Worm (Caenorhabditis elegans): ENCODE measurements around the gene Y116A8C.40.

The Y116A8C.40 gene

DNA sequence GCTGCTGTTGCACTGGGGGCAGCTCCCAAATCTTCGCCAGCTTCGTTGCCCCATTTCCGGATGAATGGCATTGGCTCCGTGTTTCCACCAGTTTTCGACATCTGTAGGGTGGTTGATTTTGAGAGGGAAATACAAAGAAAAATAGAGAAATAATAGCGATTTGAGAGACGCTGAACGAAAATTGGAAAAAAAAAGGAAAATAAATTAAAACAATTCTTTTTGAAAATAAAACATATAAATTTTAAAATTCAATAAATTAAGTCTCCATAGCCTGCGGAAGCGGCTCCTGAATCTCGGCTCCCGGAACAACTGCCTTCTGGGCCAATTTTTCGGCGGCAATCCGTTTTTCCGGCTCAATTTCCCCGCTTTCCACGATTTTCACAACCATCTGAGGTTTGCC, 39.9 kb downstream of the Y116A8C.40 start, which contains the start of gene sfa-1:
Gene sfa-1 (minus strand): TSS at position 101 of the 400 bp plus-strand sequence.
- TF ChIP-seq him-1 (tag; optimal IDR thresholded peaks at IDR 0.05) (no peak), dao-5 (tag; optimal IDR thresholded peaks at IDR 0.05) (no peak), W03F9.2 (tag; optimal IDR thresholded peaks at IDR 0.05) (no peak)

DNA sequence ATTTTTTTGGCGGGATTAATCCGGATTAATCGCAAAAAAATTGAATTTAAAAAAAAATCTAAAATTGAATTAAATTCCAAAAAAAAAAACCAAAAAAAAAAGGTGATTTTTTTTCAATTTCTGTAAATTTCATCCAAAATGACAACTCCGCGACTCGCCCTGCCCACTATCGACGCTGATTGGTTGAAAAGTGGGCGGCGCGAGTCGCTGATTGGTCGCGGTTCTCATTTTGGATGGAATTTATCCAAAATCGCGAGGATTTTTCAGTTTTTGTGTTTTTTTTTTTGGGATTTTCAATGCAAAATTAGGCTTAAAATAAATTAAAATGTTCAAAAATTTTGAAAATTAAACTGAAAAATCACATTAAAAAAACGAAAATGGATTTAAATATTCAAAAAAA, 41.3 kb downstream of the Y116A8C.40 start:
- TF ChIP-seq him-1 (tag; optimal IDR thresholded peaks at IDR 0.05) (no peak), W03F9.2 (tag; optimal IDR thresholded peaks at IDR 0.05) (no peak), dao-5 (tag; optimal IDR thresholded peaks at IDR 0.05) (no peak)

DNA sequence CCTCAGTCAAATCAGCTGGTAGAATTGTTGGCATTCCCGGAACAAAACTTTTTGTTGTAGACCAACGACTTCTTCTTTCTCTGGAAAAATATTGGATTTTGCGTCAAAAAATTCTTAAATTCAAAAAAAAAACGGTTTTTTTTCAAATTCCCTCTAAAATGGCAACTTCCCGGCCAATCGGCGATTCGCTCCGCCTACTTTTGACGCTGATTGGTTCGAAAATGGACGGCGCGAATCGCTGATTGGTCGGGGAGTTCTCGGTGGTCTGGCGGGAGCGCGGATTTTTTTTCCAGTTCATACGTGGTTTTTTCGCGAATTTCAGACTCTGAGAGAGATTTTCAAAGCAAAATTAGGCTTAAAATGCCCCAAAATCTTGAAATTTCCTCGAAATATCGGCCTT, 42.0 kb downstream of the Y116A8C.40 start:
- TF ChIP-seq him-1 (tag; optimal IDR thresholded peaks at IDR 0.05), result no peak
- TF ChIP-seq W03F9.2 (tag; optimal IDR thresholded peaks at IDR 0.05), result no peak
- no peak for TF ChIP-seq dao-5 (tag; optimal IDR thresholded peaks at IDR 0.05)

DNA sequence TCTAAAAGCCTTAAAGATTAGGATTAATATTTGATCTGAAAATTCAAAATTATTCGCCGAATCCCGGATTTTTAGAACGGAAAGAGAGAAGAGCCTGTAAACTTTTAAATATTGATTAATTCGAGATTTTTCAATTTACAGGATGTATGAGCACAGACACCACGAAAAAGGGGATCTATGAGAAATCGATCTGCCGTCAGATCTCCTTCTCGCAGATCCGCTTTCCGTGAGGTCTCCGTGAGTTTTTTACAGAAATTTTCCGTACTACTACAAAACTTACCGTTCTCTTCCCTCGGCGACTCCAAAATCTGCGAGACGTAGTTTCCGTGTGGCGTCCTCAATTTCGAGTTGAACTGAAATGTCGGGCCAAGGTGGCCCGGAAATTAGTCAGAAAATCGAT, 42.6 kb downstream of the Y116A8C.40 start:
- TF ChIP-seq W03F9.2 (tag; optimal IDR thresholded peaks at IDR 0.05) (no peak), dao-5 (tag; optimal IDR thresholded peaks at IDR 0.05) (no peak), him-1 (tag; optimal IDR thresholded peaks at IDR 0.05) (no peak)

DNA sequence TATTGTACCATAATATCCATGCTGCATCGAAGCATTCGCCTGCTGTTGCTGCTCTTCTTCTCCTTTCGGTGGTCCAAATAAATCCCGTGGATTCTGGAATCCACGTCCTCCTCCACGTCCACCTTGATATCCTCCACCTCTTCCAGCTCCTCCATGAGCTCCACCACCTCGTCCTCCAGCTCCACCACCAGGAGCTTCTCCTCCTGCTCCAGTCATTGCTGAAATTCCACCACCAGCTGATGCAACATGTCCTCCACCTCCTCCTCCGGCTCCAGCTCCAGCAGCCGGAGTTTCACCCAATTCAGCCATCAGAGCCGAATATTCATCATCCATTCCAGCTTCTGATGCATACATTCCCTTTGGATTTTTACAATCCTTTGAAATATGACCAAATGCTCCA, 45.2 kb downstream of the Y116A8C.40 start:
- TF ChIP-seq him-1 (tag; optimal IDR thresholded peaks at IDR 0.05) (no peak), W03F9.2 (tag; optimal IDR thresholded peaks at IDR 0.05) (no peak), dao-5 (tag; optimal IDR thresholded peaks at IDR 0.05) (no peak)

DNA sequence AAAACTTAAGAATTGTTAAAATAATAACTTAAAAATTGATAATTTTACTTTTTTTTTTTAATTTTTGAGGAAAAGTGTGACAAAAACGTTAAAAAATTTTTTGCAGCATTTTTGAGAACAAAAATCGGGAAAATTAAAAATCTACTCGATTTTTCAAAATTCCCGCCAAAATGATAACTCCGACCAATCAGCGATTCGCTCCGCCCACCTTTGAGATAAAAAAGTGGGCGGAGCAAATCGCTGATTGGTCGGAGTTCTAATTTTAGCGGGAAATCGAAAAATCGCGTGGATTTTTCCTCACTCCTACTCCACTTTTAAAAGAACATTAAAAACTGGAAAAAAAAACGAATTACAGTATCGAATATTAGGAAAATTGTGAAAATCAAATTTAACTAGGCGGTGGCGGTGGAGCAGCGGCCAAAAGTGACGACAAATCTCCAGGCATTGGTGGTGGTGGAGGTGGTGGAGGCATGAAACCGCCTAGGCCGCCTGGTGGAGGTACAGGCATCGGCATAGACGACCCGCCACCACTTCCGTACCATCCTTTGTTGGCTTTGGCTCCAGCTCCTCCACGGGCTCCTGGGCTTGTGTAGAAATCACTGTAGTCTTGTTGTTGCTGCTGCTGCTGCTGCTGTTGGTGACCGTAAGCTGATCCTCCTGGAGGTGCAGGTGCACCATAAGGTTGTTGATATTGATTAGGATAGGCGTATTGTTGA, 46.5 kb downstream of the Y116A8C.40 start:
- TF ChIP-seq W03F9.2 (tag; optimal IDR thresholded peaks at IDR 0.05) (no peak), him-1 (tag; optimal IDR thresholded peaks at IDR 0.05) (no peak), dao-5 (tag; optimal IDR thresholded peaks at IDR 0.05) (no peak)

DNA sequence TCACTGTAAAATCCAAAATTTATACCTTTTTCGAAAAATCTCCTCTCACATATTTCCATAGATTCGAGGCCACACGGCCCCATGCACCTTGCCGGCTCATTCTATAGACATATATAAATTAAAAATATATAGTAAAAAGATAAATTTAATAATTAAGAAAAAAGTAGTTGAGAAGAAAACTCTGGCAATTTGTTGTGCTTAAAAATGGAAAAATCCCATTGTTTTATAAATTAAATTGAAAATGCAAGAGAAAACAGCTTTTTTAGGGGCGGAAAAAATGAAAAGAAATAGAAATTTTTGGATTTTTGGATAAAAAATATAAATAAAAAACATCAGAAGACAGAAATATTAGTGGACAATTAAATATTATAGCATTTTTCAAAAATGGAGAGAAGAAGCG, 47.2 kb downstream of the Y116A8C.40 start, which contains the start of gene Y116A8C.30:
Gene Y116A8C.30 (minus strand): TSS at position 101 of the 400 bp plus-strand sequence.
- no peak for TF ChIP-seq W03F9.2 (tag; optimal IDR thresholded peaks at IDR 0.05)
- TF ChIP-seq dao-5 (tag; optimal IDR thresholded peaks at IDR 0.05), result no peak
- TF ChIP-seq him-1 (tag; optimal IDR thresholded peaks at IDR 0.05), result no peak

DNA sequence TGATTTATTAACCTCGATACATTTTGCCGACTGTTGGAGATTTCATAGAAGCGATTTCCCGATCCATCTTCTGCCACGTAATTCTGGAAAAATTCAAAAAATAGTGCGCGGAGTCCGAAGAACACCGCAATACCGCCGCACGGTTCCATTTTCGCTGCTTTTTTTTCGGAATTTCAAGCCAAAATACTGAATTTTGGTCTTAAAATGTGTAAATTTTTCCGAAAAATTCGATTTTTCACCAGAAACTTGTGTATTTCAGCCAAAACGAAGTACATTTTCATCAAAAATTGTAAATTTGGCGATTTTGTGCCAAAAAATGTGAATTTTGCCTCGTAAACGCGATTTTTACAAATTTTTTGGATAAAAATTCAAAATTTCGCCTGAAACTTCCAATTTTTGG, 47.7 kb downstream of the Y116A8C.40 start:
- TF ChIP-seq W03F9.2 (tag; optimal IDR thresholded peaks at IDR 0.05) (no peak), dao-5 (tag; optimal IDR thresholded peaks at IDR 0.05) (no peak), him-1 (tag; optimal IDR thresholded peaks at IDR 0.05) (no peak)

DNA sequence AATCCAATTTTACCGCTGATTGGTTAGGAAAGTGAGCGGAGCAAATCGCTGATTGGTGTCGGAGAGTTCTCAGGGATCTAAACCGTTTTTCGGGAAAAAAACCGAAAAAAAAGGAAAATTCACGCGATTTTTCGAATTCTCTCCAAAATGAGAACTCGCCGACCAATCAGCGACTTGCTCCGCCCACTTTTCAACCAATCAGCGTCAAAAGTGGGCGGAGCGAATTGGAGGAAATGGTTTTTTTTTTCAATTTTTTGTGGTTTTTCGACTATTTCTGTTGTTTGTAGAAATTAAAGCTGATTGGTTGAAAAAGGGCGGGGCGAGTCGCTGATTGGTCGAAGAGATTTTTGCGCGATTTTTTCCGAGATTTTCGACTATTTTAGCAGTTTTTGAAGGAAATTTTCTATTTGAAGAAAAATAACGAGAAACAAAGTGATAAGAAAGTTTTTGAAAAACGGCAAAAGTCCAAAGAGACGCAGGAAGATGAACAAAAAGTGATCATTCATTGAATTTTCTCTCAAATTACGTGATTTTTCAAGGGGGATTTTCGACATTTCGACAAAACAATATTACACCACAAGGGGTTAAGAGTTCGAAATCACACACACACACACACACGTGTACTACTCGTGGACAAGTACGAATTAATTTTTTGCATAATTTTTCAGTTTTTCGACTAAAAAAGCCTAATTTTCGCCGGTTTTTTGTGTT, 50.0 kb downstream of the Y116A8C.40 start:
- no peak for TF ChIP-seq W03F9.2 (tag; optimal IDR thresholded peaks at IDR 0.05)
- no peak for TF ChIP-seq dao-5 (tag; optimal IDR thresholded peaks at IDR 0.05)
- TF ChIP-seq him-1 (tag; optimal IDR thresholded peaks at IDR 0.05), result no peak

DNA sequence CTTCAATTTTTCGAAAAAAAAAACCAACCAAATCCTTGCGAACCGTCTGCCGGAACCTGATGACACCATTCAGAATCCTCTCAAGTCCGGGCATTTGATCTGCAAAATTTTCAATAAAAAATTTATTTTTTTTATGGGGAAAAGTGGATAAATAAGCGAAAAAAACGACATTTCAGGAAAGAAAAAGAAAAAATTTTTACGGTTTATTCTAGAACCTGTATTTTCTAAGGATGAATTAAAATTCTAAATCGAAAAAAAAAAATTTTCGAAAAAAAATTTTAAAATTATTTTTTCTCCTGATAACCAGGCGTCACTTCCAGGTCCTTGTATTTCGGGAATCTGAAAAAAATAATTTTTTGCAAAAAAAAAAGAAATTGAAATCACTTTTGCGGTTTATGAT, 50.6 kb downstream of the Y116A8C.40 start, which contains the start of gene bca-2:
Gene bca-2 (minus strand): TSS at position 101 of the 400 bp plus-strand sequence.
- TF ChIP-seq him-1 (tag; optimal IDR thresholded peaks at IDR 0.05) (no peak), dao-5 (tag; optimal IDR thresholded peaks at IDR 0.05) (no peak), W03F9.2 (tag; optimal IDR thresholded peaks at IDR 0.05) (no peak)

DNA sequence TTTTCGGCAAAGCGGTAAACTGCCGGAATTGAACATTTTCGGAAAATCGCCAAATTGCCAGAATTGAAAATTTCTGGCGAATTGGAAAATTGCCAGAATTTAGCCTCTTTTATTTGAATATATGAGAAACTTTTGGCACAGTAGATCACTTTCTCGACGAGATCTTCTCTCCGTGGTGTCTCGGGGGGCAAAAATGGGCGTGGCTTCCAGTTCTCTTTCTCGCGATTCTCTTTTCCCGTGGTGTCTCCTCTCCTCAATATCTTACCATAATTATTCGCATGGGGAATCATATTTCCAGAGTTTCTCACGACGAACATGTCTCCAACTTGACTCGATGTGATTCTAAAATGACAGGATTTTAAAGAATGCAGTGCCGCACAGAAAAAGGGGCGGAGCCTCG, 51.7 kb downstream of the Y116A8C.40 start:
- TF ChIP-seq dao-5 (tag; optimal IDR thresholded peaks at IDR 0.05) (no peak), him-1 (tag; optimal IDR thresholded peaks at IDR 0.05) (no peak), W03F9.2 (tag; optimal IDR thresholded peaks at IDR 0.05) (no peak)

DNA sequence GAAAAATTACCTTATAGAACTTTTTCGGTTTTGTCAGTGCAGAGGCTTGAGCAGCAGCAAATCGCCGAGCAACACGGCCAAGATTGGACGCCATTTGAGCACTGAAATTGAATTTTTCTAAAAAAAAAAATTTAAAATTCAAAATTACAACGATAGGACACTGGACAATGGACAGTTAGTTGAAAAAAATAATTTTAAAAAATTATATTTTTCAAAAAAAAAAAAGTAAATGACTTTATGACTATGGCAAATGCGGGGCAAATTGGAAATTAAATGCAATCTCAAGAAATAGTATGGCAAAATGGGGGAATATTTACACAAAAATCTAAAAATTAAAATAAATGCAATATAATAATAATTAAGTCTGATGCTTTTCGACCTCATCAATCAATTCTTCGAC, 54.6 kb downstream of the Y116A8C.40 start, which contains the start of gene Y116A8C.27:
Gene Y116A8C.27 (minus strand): TSS at position 101 of the 400 bp plus-strand sequence.
- TF ChIP-seq W03F9.2 (tag; optimal IDR thresholded peaks at IDR 0.05) (no peak), him-1 (tag; optimal IDR thresholded peaks at IDR 0.05) (no peak), dao-5 (tag; optimal IDR thresholded peaks at IDR 0.05) (no peak)
